Worm (Caenorhabditis elegans) whole organism, mixed stage, embryonic: ENCODE results near the gene lury-1.

Experiments
- bed-3 ChIP-seq: fragments of 200-800 bp; sonication (Bioruptor generic); optimal IDR thresholded peaks from 3 replicates; lab custom pipeline; 2018; ENCODE audit warnings: mild to moderate bottlenecking, missing genetic modification characterization, moderate library complexity, missing compliant biosample characterization
- ces-1 ChIP-seq: fragments of 150-350 bp; optimal IDR thresholded peaks from 2 replicates; lab custom pipeline; 2014; ENCODE audit warnings: missing biosample characterization, missing genetic modification reagents, missing genetic modification characterization
- flh-1 ChIP-seq: fragments of 200-800 bp; sonication (Bioruptor generic); optimal IDR thresholded peaks from 2 replicates; lab custom pipeline; 2018; ENCODE audit warnings: mild to moderate bottlenecking, missing genetic modification characterization, moderate library complexity, missing compliant biosample characterization
- mep-1 ChIP-seq: fragments of 150-350 bp; optimal IDR thresholded peaks from 2 replicates; lab custom pipeline; 2017; ENCODE audit warnings: missing biosample characterization, missing genetic modification reagents, missing genetic modification characterization, inconsistent platforms
- mls-2 ChIP-seq: sonication (generic microtip); optimal IDR thresholded peaks from 2 replicates; lab custom pipeline; 2016; ENCODE audit warnings: mild to moderate bottlenecking, missing genetic modification characterization, moderate library complexity, missing compliant biosample characterization
- nhr-237 ChIP-seq: fragments of 150-350 bp; optimal IDR thresholded peaks from 2 replicates; lab custom pipeline; 2014; ENCODE audit warnings: missing biosample characterization, missing genetic modification characterization
- nhr-28 ChIP-seq: fragments of 150-350 bp; optimal IDR thresholded peaks from 2 replicates; lab custom pipeline; 2014; ENCODE audit warnings: missing biosample characterization, missing genetic modification characterization
- snpc-4 ChIP-seq: fragments of 150-350 bp; optimal IDR thresholded peaks from 2 replicates; lab custom pipeline; 2014; ENCODE audit warnings: missing biosample characterization, missing genetic modification characterization
- tbx-8 ChIP-seq: fragments of 200-800 bp; sonication (Bioruptor generic); optimal IDR thresholded peaks from 2 replicates; lab custom pipeline; 2018; ENCODE audit warnings: mild to moderate bottlenecking, missing genetic modification characterization, moderate library complexity, missing compliant biosample characterization
- unc-120 ChIP-seq: sonication (generic microtip); optimal IDR thresholded peaks from 2 replicates; lab custom pipeline; 2017; ENCODE audit warnings: missing genetic modification characterization, missing compliant biosample characterization; ENCODE audit not compliant: poor library complexity, severe bottlenecking
- ztf-11 ChIP-seq: fragments of 150-350 bp; optimal IDR thresholded peaks from 2 replicates; lab custom pipeline; 2014; ENCODE audit warnings: missing biosample characterization, missing genetic modification characterization

ce11 chrIII:12160458-12160857 lies 25.8 kb upstream of the lury-1 start, which contains the start of gene Y75B8A.8:
- no peak for TF ChIP-seq bed-3 (GFP tag; lab: Kevin White, UChicago)
- TF ChIP-seq snpc-4, result no peak
- TF ChIP-seq unc-120 (tag; lab: Kevin White, UChicago), result no peak
- TF ChIP-seq mls-2 (tag; lab: Kevin White, UChicago), result no peak
- TF ChIP-seq mep-1 (tag; lab: Kevin White, UChicago), result no peak
- no peak for TF ChIP-seq tbx-8 (GFP tag; lab: Kevin White, UChicago)
- no peak for TF ChIP-seq ces-1 (GFP tag; lab: Kevin White, UChicago)
- no peak for TF ChIP-seq flh-1 (GFP tag; lab: Kevin White, UChicago)
- TF ChIP-seq nhr-237, result no peak
- TF ChIP-seq ztf-11, result no peak
- no peak for TF ChIP-seq nhr-28 (tag; lab: Kevin White, UChicago)
